Worm (Caenorhabditis elegans): ENCODE data around the gene cest-10.
A peak's percentile ranks its signal among the peaks of the same experiment; 100 is the strongest.

Gene cest-10

ce11 chrIV:7133983-7134382, 46.4 kb upstream of the cest-10 start, which contains the start of gene mutd-1:
Gene mutd-1, minus strand, starts transcription at chrIV:7134083.
- TF ChIP-seq lsy-2 (tag; optimal IDR thresholded peaks at IDR 0.05) (peak in 1 of 2 experiments; percentile 6), zfp-2 (tag; optimal IDR thresholded peaks at IDR 0.05) (no peak), cey-2 (tag; optimal IDR thresholded peaks at IDR 0.05; ENCODE audit: borderline replicate concordance, insufficient read depth) (no peak), dmd-6 (GFP tag; IDR thresholded peaks at IDR 0.05) (no peak), lin-39 (tag; optimal IDR thresholded peaks at IDR 0.05) (no peak), ceh-44 (GFP tag; IDR thresholded peaks at IDR 0.05) (no peak), set-16 (GFP tag; IDR thresholded peaks at IDR 0.05) (no peak), aha-1 (tag) (peak; percentile 1), hlh-30 (tag; optimal IDR thresholded peaks at IDR 0.05; ENCODE audit: insufficient read depth) (no peak), nhr-77 (tag; optimal IDR thresholded peaks at IDR 0.05) (no peak), ctbp-1 (GFP tag; IDR thresholded peaks at IDR 0.05) (no peak)

ce11 chrIV:7139143-7139542, 41.2 kb upstream of the cest-10 start:
- TF ChIP-seq unc-62 (GFP tag; optimal IDR thresholded peaks at IDR 0.05 in 1 of 2) (peak in 1 of 2 experiments; percentile 97), unc-62 (tag; optimal IDR thresholded peaks at IDR 0.05) (no peak), ama-1 (optimal IDR thresholded peaks at IDR 0.05) (no peak)

ce11 chrIV:7144670-7145257, 35.6 kb upstream of the cest-10 start, which contains the start of gene hecd-1:
Gene hecd-1, minus strand, starts transcription at chrIV:7144720.
- peak; percentile 40 for TF ChIP-seq nhr-28 (tag; optimal IDR thresholded peaks at IDR 0.05)
- TF ChIP-seq mep-1 (tag; optimal IDR thresholded peaks at IDR 0.05) = peak; percentile 23
- TF ChIP-seq mes-2 (tag; optimal IDR thresholded peaks at IDR 0.05; ENCODE audit: poor library complexity, severe bottlenecking) = peak; percentile 13
- no peak for TF ChIP-seq madf-5 (GFP tag; IDR thresholded peaks at IDR 0.05)
- TF ChIP-seq zip-2 (tag; optimal IDR thresholded peaks at IDR 0.05) = no peak
- TF ChIP-seq mdl-1 (tag; optimal IDR thresholded peaks at IDR 0.05) = peak in 1 of 2 experiments; percentile 25
- TF ChIP-seq mxl-3 (GFP tag; optimal IDR thresholded peaks at IDR 0.05) = peak; percentile 37
- TF ChIP-seq ceh-28 (tag; optimal IDR thresholded peaks at IDR 0.05) = no peak
- TF ChIP-seq lin-38 (GFP tag; IDR thresholded peaks at IDR 0.05) = peak; percentile 68
- TF ChIP-seq hlh-11 (tag; optimal IDR thresholded peaks at IDR 0.05) = peak; percentile 14
- peak in 1 of 2 experiments; percentile 56 for TF ChIP-seq lsy-2 (tag; optimal IDR thresholded peaks at IDR 0.05)
- peak; percentile 16 for TF ChIP-seq dve-1 (tag; optimal IDR thresholded peaks at IDR 0.05; ENCODE audit: insufficient read depth)
- no peak for TF ChIP-seq ces-1 (GFP tag; optimal IDR thresholded peaks at IDR 0.05)
- TF ChIP-seq dpl-1 (GFP tag; optimal IDR thresholded peaks at IDR 0.05) = peak; percentile 20
- TF ChIP-seq arid-1 (GFP tag; conservative IDR thresholded peaks at IDR 0.05) = no peak
- no peak for TF ChIP-seq ZK337.2 (GFP tag; IDR thresholded peaks at IDR 0.05)
- no peak for TF ChIP-seq rbr-2 (tag; optimal IDR thresholded peaks at IDR 0.05)
- TF ChIP-seq lin-15B (tag; optimal IDR thresholded peaks at IDR 0.05) = no peak
- peak; percentile 79 for TF ChIP-seq hlh-30 (tag; optimal IDR thresholded peaks at IDR 0.05; ENCODE audit: insufficient read depth)
- TF ChIP-seq aha-1 (tag) = peak; percentile 79
- TF ChIP-seq ceh-82 (tag; optimal IDR thresholded peaks at IDR 0.05) = no peak

ce11 chrIV:7147722-7148121, 32.6 kb upstream of the cest-10 start:
- TF ChIP-seq lsy-2 (tag; optimal IDR thresholded peaks at IDR 0.05) (peak in 1 of 2 experiments; percentile 64), aly-2 (tag; optimal IDR thresholded peaks at IDR 0.05) (no peak), hmg-1.1 (GFP tag; IDR thresholded peaks at IDR 0.05) (no peak), F44E2.7 (GFP tag; IDR thresholded peaks at IDR 0.05) (no peak), nhr-11 (tag; optimal IDR thresholded peaks at IDR 0.05) (no peak), attf-4 (tag; optimal IDR thresholded peaks at IDR 0.05) (no peak), nhr-25 (tag; optimal IDR thresholded peaks at IDR 0.05; ENCODE audit: borderline replicate concordance, insufficient read depth) (no peak), dpl-1 (GFP tag; optimal IDR thresholded peaks at IDR 0.05) (no peak), mxl-2 (GFP tag; conservative IDR thresholded peaks at IDR 0.05) (no peak), nhr-76 (tag; optimal IDR thresholded peaks at IDR 0.05) (no peak), hlh-30 (tag; optimal IDR thresholded peaks at IDR 0.05; ENCODE audit: insufficient read depth) (peak; percentile 73), ceh-44 (GFP tag; IDR thresholded peaks at IDR 0.05) (no peak), mdt-29 (GFP tag; IDR thresholded peaks at IDR 0.05) (no peak), unc-130 (GFP tag; optimal IDR thresholded peaks at IDR 0.05) (no peak), zfp-2 (tag; optimal IDR thresholded peaks at IDR 0.05) (no peak), egl-43 (GFP tag; IDR thresholded peaks at IDR 0.05) (no peak), hif-1 (tag; optimal IDR thresholded peaks at IDR 0.05) (no peak), php-3 (GFP tag; IDR thresholded peaks at IDR 0.05) (no peak), dve-1 (tag; optimal IDR thresholded peaks at IDR 0.05; ENCODE audit: insufficient read depth) (peak; percentile 25), unc-62 (GFP tag; optimal IDR thresholded peaks at IDR 0.05 in 1 of 2) (no peak), unc-62 (tag; optimal IDR thresholded peaks at IDR 0.05) (no peak)
